Fruit fly (Drosophila melanogaster) whole organism, wandering third instar larva: ENCODE results near the gene rdgB.

ENCODE experiments used
- Abd-B ChIP-seq: fragments of >200 bp; optimal IDR thresholded peaks from 2 replicates; lab custom pipeline; 2017; ENCODE audit warnings: missing biosample characterization, missing genetic modification characterization
- CG32264 ChIP-seq: fragments of 200-800 bp; sonication (Bioruptor generic); optimal IDR thresholded peaks from 2 replicates; lab custom pipeline; 2016; ENCODE audit warnings: missing biosample characterization, missing genetic modification characterization
- CG9705 ChIP-seq: fragments of 200-800 bp; sonication (Bioruptor generic); optimal IDR thresholded peaks from 2 replicates; lab custom pipeline; 2018; ENCODE audit warnings: missing biosample characterization, mild to moderate bottlenecking, missing genetic modification characterization
- CrebA ChIP-seq: fragments of 200-800 bp; sonication (Bioruptor generic); optimal IDR thresholded peaks from 2 replicates; lab custom pipeline; 2016; ENCODE audit warnings: missing biosample characterization, mild to moderate bottlenecking, missing genetic modification characterization, borderline replicate concordance
- GATAd ChIP-seq: sonication (Bioruptor generic); optimal IDR thresholded peaks from 2 replicates; lab custom pipeline; 2016; ENCODE audit warnings: missing biosample characterization, missing genetic modification characterization
- HLH106 ChIP-seq: fragments of 200-800 bp; optimal IDR thresholded peaks from 3 replicates; lab custom pipeline; 2019; ENCODE audit warnings: missing biosample characterization, mild to moderate bottlenecking, missing genetic modification characterization, moderate library complexity
- Hnf4 ChIP-seq: fragments of 200-800 bp; sonication (Bioruptor generic); optimal IDR thresholded peaks from 2 replicates; lab custom pipeline; 2016; ENCODE audit warnings: missing biosample characterization, mild to moderate bottlenecking, missing genetic modification characterization
- Hr78 ChIP-seq: fragments of >200 bp; optimal IDR thresholded peaks from 2 replicates; lab custom pipeline; 2017; ENCODE audit warnings: missing biosample characterization, missing genetic modification characterization
- Hr83 ChIP-seq: fragments of 200-300 bp; sonication (Bioruptor generic); optimal IDR thresholded peaks from 2 replicates; lab custom pipeline; 2016; ENCODE audit warnings: missing biosample characterization, mild to moderate bottlenecking, missing genetic modification characterization, moderate library complexity; ENCODE audit not compliant: poor library complexity, severe bottlenecking
- Jra ChIP-seq: sonication (Bioruptor generic); optimal IDR thresholded peaks from 2 replicates; lab custom pipeline; 2016; ENCODE audit warnings: missing biosample characterization, missing genetic modification characterization
- Mio ChIP-seq: sonication (Bioruptor generic); optimal IDR thresholded peaks from 2 replicates; lab custom pipeline; 2016; ENCODE audit warnings: missing biosample characterization, missing genetic modification characterization
- Myc ChIP-seq: fragments of >200 bp; optimal IDR thresholded peaks from 2 replicates; lab custom pipeline; 2017
- N ChIP-seq: fragments of >200 bp; optimal IDR thresholded peaks from 2 replicates; lab custom pipeline; 2018; ENCODE audit warnings: missing biosample characterization, missing external identifiers, missing genetic modification characterization
- OdsH ChIP-seq: fragments of 200-800 bp; sonication (Bioruptor generic); optimal IDR thresholded peaks from 2 replicates; lab custom pipeline; 2016; ENCODE audit warnings: missing biosample characterization, mild to moderate bottlenecking, missing genetic modification characterization
- Rel ChIP-seq, 2 experiments: fragments of 200-800 bp; sonication (Bioruptor generic) in 1 of 2; optimal IDR thresholded peaks; 2 replicates in 1 of 2; 3 replicates in 1 of 2; lab custom pipeline; 2016 to 2019; ENCODE audit warnings: mild to moderate bottlenecking in 2 of 2, missing biosample characterization in 2 of 2, missing genetic modification characterization in 2 of 2, moderate library complexity in 1 of 2
- Sp1 ChIP-seq: fragments of 200-800 bp; sonication (Bioruptor generic); optimal IDR thresholded peaks from 3 replicates; lab custom pipeline; 2019; ENCODE audit warnings: missing biosample characterization, mild to moderate bottlenecking, missing genetic modification characterization, moderate library complexity
- Vsx2 ChIP-seq: fragments of 200-300, 225-300 bp; sonication (Bioruptor generic); optimal IDR thresholded peaks from 2 replicates; lab custom pipeline; 2018; ENCODE audit warnings: missing biosample characterization, missing genetic modification characterization; ENCODE audit not compliant: partially characterized antibody
- br ChIP-seq: fragments of 200-800 bp; sonication (Bioruptor generic); optimal IDR thresholded peaks from 2 replicates; lab custom pipeline; 2016; ENCODE audit warnings: missing biosample characterization, missing genetic modification characterization
- brk ChIP-seq: fragments of 200-800 bp; sonication (Bioruptor generic); optimal IDR thresholded peaks from 2 replicates; lab custom pipeline; 2016; ENCODE audit warnings: missing biosample characterization, mild to moderate bottlenecking, missing genetic modification characterization
- dl ChIP-seq, 2 experiments: fragments of 175-275, 200-275 bp in 1 of 2; fragments of 200-275 bp in 1 of 2; sonication (Bioruptor generic); optimal IDR thresholded peaks; lab custom pipeline; 2018; ENCODE audit warnings: mild to moderate bottlenecking in 2 of 2, missing biosample characterization in 2 of 2, missing genetic modification characterization in 2 of 2, moderate library complexity in 2 of 2; ENCODE audit not compliant: partially characterized antibody in 2 of 2, insufficient read depth in 1 of 2
- dmrt93B ChIP-seq: fragments of 200-800 bp; sonication (Bioruptor generic); optimal IDR thresholded peaks from 2 replicates; lab custom pipeline; 2018; ENCODE audit warnings: missing biosample characterization, mild to moderate bottlenecking, missing genetic modification characterization
- dsf ChIP-seq: sonication (Bioruptor generic); optimal IDR thresholded peaks from 2 replicates; lab custom pipeline; 2016; ENCODE audit warnings: missing biosample characterization, missing genetic modification characterization, borderline replicate concordance
- ey ChIP-seq: fragments of 200-800 bp; sonication (Bioruptor generic); optimal IDR thresholded peaks from 2 replicates; lab custom pipeline; 2016; ENCODE audit warnings: missing biosample characterization, missing genetic modification characterization
- foxo ChIP-seq, 2 experiments: fragments of 200-800 bp; sonication (Bioruptor generic); optimal IDR thresholded peaks; 2 replicates in 1 of 2; 3 replicates in 1 of 2; lab custom pipeline; 2016 to 2017; ENCODE audit warnings: missing biosample characterization in 2 of 2, missing genetic modification characterization in 2 of 2
- fru ChIP-seq: fragments of 200-800 bp; sonication (Bioruptor generic); optimal IDR thresholded peaks from 3 replicates; lab custom pipeline; 2016; ENCODE audit warnings: missing biosample characterization, mild to moderate bottlenecking, missing genetic modification characterization
- h ChIP-seq: fragments of 200-800 bp; sonication (Bioruptor generic); optimal IDR thresholded peaks from 3 replicates; lab custom pipeline; 2016; ENCODE audit warnings: missing biosample characterization, mild to moderate bottlenecking, missing genetic modification characterization
- jim ChIP-seq: fragments of 175-275, 200-325 bp; sonication (Bioruptor generic); optimal IDR thresholded peaks from 2 replicates; lab custom pipeline; 2016; ENCODE audit warnings: missing biosample characterization, mild to moderate bottlenecking, missing genetic modification characterization
- lola ChIP-seq: fragments of >200 bp; optimal IDR thresholded peaks from 2 replicates; lab custom pipeline; 2017; ENCODE audit warnings: missing biosample characterization, missing genetic modification characterization
- pan ChIP-seq: fragments of >200 bp; optimal IDR thresholded peaks from 2 replicates; lab custom pipeline; 2017
- psq ChIP-seq: fragments of 200-800 bp; sonication (Bioruptor generic); optimal IDR thresholded peaks from 3 replicates; lab custom pipeline; 2017; ENCODE audit warnings: missing biosample characterization, mild to moderate bottlenecking, missing genetic modification characterization, moderate library complexity
- rgr ChIP-seq: fragments of 200-800 bp; sonication (Bioruptor generic); optimal IDR thresholded peaks from 3 replicates; lab custom pipeline; 2016; ENCODE audit warnings: missing biosample characterization, mild to moderate bottlenecking, missing genetic modification characterization
- sage ChIP-seq: fragments of 200-800 bp; sonication (Bioruptor generic); optimal IDR thresholded peaks from 2 replicates; lab custom pipeline; 2016; ENCODE audit warnings: missing biosample characterization, mild to moderate bottlenecking, missing genetic modification characterization
- sv ChIP-seq: fragments of 200-800 bp; sonication (Bioruptor generic); optimal IDR thresholded peaks from 3 replicates; lab custom pipeline; 2016; ENCODE audit warnings: missing biosample characterization, missing genetic modification characterization
- tai ChIP-seq: sonication (Bioruptor generic); optimal IDR thresholded peaks from 2 replicates; lab custom pipeline; 2016; ENCODE audit warnings: missing biosample characterization, missing genetic modification characterization
- usp ChIP-seq: fragments of >200 bp; optimal IDR thresholded peaks from 2 replicates; lab custom pipeline; 2017; ENCODE audit warnings: missing biosample characterization, missing genetic modification characterization

Gene rdgB

DNA sequence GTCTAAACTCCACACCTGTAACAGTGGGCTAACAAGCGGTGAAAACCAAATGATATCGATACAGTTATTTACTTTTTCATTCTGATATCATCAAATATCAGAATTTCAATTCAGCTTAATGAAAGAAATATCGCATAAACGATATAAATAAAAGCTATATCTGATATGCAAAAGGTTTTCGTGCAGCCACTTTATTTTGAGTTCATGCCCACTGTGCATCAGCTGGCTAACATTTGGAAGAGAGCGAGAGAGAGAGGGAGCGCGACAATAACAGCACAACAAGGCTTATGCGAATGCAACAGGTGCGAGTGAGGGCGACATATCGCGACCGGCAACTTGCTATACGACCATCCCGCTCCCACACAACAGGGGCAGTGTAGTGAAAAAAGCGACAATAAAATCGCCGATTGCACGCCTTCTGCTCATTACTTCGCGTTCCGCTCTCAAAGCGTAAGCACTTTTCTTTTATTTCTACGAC is 23.1 kb upstream of the rdgB start, which contains the start of gene CG11151 (continued):
- TF ChIP-seq rgr (GFP tag; lab: Kevin White, UChicago) (peak; percentile 98), dl (GFP tag; optimal IDR thresholded peaks at IDR 0.05; lab: Kevin White, UChicago; ENCODE audit: insufficient read depth in 1 of 2, partially characterized antibody in 2 of 2) (peak; percentile 7 to 62), Hr83 (GFP tag; lab: Kevin White, UChicago) (peak; percentile 39), ey (peak; percentile 97), usp (GFP tag; lab: Kevin White, UChicago) (no peak), psq (GFP tag; lab: Kevin White, UChicago) (peak; percentile 93), dsf (GFP tag; lab: Kevin White, UChicago) (peak; percentile 83), CrebA (GFP tag; lab: Kevin White, UChicago) (no peak)

DNA sequence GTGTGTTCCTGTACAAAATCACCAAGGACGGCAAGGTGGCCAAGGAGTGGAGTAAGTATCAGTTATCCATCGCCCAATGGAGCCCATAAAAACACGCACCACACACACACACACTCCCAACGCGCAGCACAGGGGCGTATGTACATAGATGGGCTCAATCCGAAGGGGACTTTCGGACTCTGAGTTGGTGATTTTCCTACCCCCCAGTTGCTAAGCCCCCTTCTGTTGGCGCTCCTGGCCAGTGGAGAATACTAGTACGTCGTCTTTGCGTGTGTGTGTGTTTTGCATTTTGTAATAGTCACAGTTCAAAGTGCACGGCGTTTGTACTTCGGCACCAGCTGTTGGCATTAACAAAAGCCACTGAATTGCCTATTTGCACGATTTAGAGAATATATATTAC is 22.5 kb upstream of the rdgB start:
- TF ChIP-seq foxo (GFP tag; optimal IDR thresholded peaks at IDR 0.05; lab: Kevin White, UChicago), result peak in 1 of 2 experiments; percentile 74
- no peak for TF ChIP-seq Myc (lab: Kevin White, UChicago)
- TF ChIP-seq dl (GFP tag; optimal IDR thresholded peaks at IDR 0.05; lab: Kevin White, UChicago; ENCODE audit: insufficient read depth in 1 of 2, partially characterized antibody in 2 of 2), result no peak
- TF ChIP-seq Jra (GFP tag; lab: Kevin White, UChicago), result peak; percentile 2
- TF ChIP-seq CG9705 (GFP tag; lab: Kevin White, UChicago), result peak; percentile 31
- TF ChIP-seq Sp1 (GFP tag; lab: Kevin White, UChicago), result peak; percentile 45
- peak; percentile 8 for TF ChIP-seq jim (GFP tag; lab: Kevin White, UChicago)
- peak; percentile 84 for TF ChIP-seq Hr83 (GFP tag; lab: Kevin White, UChicago)
- peak; percentile 90 for TF ChIP-seq Hnf4 (GFP tag; lab: Kevin White, UChicago)
- TF ChIP-seq rgr (GFP tag; lab: Kevin White, UChicago), result peak; percentile 80
- no peak for TF ChIP-seq tai (GFP tag; lab: Kevin White, UChicago)
- TF ChIP-seq Vsx2, result no peak
- TF ChIP-seq OdsH (GFP tag; lab: Kevin White, UChicago), result peak; percentile 75
- TF ChIP-seq dmrt93B (GFP tag; lab: Kevin White, UChicago), result peak; percentile 46
- TF ChIP-seq sage, result no peak
- no peak for TF ChIP-seq brk (GFP tag; lab: Kevin White, UChicago)
- TF ChIP-seq Abd-B (GFP tag; lab: Kevin White, UChicago), result no peak
- TF ChIP-seq fru (GFP tag; lab: Kevin White, UChicago), result peak; percentile 47
- TF ChIP-seq HLH106 (tag; lab: Kevin White, UChicago), result peak; percentile 67
- TF ChIP-seq CG32264, result no peak
- TF ChIP-seq psq (GFP tag; lab: Kevin White, UChicago), result no peak
- peak; percentile 78 for TF ChIP-seq br (GFP tag; lab: Kevin White, UChicago)
- peak; percentile 74 for TF ChIP-seq h (GFP tag; lab: Kevin White, UChicago)
- peak; percentile 65 for TF ChIP-seq sv
- no peak for TF ChIP-seq dsf (GFP tag; lab: Kevin White, UChicago)
- TF ChIP-seq ey, result peak; percentile 84
- no peak for TF ChIP-seq Mio (GFP tag; lab: Kevin White, UChicago)
- no peak for TF ChIP-seq Rel (GFP tag; optimal IDR thresholded peaks at IDR 0.05; lab: Kevin White, UChicago)
- peak; percentile 56 for TF ChIP-seq Rel (tag; optimal IDR thresholded peaks at IDR 0.05; lab: Kevin White, UChicago)

DNA sequence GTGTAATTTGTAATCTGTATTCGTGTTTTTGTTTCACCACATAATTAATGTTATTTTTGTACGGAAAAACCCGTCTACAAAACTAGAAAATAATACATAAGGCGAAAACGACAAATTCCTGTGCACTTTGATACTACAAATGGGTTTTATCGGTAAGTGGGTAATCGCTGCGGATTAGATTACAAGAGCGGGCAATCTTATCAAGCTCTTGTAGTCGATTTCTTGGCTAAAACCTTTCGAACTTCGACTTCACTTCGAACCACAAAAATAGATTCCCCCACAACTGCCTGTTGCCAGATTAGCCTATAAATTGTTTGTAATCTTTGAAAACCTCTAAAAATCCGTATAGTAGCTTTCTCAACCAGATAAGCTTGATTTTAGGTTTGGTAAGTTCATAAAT is 21.6 kb upstream of the rdgB start:
- peak; percentile 34 for TF ChIP-seq brk (GFP tag; lab: Kevin White, UChicago)
- no peak for TF ChIP-seq tai (GFP tag; lab: Kevin White, UChicago)

DNA sequence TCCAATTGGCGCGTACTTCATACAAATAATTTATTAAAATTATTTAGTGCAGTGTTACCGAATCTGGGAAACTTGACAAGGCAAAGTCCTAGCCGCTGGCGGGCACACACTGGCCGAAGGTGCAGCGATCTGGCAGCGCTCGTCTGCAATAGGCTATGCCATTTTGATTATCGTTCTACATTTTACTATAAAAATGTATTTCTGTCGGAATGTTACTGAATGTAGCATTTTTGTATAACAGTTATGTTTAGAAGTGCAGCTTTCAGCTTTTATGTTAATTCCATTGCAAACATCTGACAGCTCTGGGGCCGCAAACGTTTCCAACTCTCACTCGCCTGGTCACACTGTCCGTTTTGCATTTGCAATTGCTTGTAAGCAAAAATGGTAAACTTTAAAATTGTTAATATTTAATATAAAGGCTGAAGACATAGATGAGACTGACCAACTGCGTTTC is 17.9 kb upstream of the rdgB start, which contains the start of gene Grip91:
Gene Grip91, minus strand, starts transcription at position 85 of the 454 bp plus-strand sequence.
- TF ChIP-seq N, result no peak
- TF ChIP-seq h (GFP tag; lab: Kevin White, UChicago), result peak; percentile 14
- TF ChIP-seq Myc (lab: Kevin White, UChicago), result no peak
- no peak for TF ChIP-seq tai (GFP tag; lab: Kevin White, UChicago)
- no peak for TF ChIP-seq jim (GFP tag; lab: Kevin White, UChicago)
- no peak for TF ChIP-seq Hr78 (GFP tag; lab: Kevin White, UChicago)
- no peak for TF ChIP-seq dmrt93B (GFP tag; lab: Kevin White, UChicago)
- no peak for TF ChIP-seq usp (GFP tag; lab: Kevin White, UChicago)
- TF ChIP-seq foxo (GFP tag; optimal IDR thresholded peaks at IDR 0.05; lab: Kevin White, UChicago), result peak in 1 of 2 experiments; percentile 15
- TF ChIP-seq CG32264, result no peak
- no peak for TF ChIP-seq lola (GFP tag; lab: Kevin White, UChicago)
- TF ChIP-seq rgr (GFP tag; lab: Kevin White, UChicago), result peak; percentile 26
- TF ChIP-seq HLH106 (tag; lab: Kevin White, UChicago), result peak; percentile 5
- TF ChIP-seq psq (GFP tag; lab: Kevin White, UChicago), result no peak
- no peak for TF ChIP-seq Abd-B (GFP tag; lab: Kevin White, UChicago)
- TF ChIP-seq OdsH (GFP tag; lab: Kevin White, UChicago), result no peak
- TF ChIP-seq dl (GFP tag; optimal IDR thresholded peaks at IDR 0.05; lab: Kevin White, UChicago; ENCODE audit: insufficient read depth in 1 of 2, partially characterized antibody in 2 of 2), result no peak
- TF ChIP-seq pan (lab: Kevin White, UChicago), result no peak
- TF ChIP-seq GATAd (GFP tag; lab: Kevin White, UChicago), result no peak
- TF ChIP-seq CG9705 (GFP tag; lab: Kevin White, UChicago), result no peak
- TF ChIP-seq dsf (GFP tag; lab: Kevin White, UChicago), result no peak
- TF ChIP-seq fru (GFP tag; lab: Kevin White, UChicago), result peak; percentile 9
- no peak for TF ChIP-seq Jra (GFP tag; lab: Kevin White, UChicago)
- TF ChIP-seq br (GFP tag; lab: Kevin White, UChicago), result no peak
- TF ChIP-seq CrebA (GFP tag; lab: Kevin White, UChicago), result no peak
- no peak for TF ChIP-seq brk (GFP tag; lab: Kevin White, UChicago)
- no peak for TF ChIP-seq Rel (GFP tag; optimal IDR thresholded peaks at IDR 0.05; lab: Kevin White, UChicago)
- peak; percentile 34 for TF ChIP-seq Rel (tag; optimal IDR thresholded peaks at IDR 0.05; lab: Kevin White, UChicago)
- TF ChIP-seq Hr83 (GFP tag; lab: Kevin White, UChicago), result no peak
- no peak for TF ChIP-seq ey
- no peak for TF ChIP-seq Mio (GFP tag; lab: Kevin White, UChicago)
